Worm (Caenorhabditis elegans) whole organism, L3 larva: Measurements from ENCODE around the gene T13G4.7.

Experiments used
- R02D3.7 ChIP-seq: fragments of 150-350 bp; optimal IDR thresholded peaks from 2 replicates; lab custom pipeline; 2014; ENCODE audit warnings: missing biosample characterization, missing genetic modification characterization
- ZK546.5 ChIP-seq: sonication (generic microtip); optimal IDR thresholded peaks from 2 replicates; lab custom pipeline; 2017; ENCODE audit warnings: missing biosample characterization, missing genetic modification characterization
- aly-2 ChIP-seq: fragments of 150-350 bp; optimal IDR thresholded peaks from 2 replicates; lab custom pipeline; 2014; ENCODE audit warnings: missing biosample characterization, missing genetic modification characterization
- ama-1 ChIP-seq: fragments of 150-350 bp; optimal IDR thresholded peaks from 2 replicates; lab custom pipeline; 2018
- ceh-16 ChIP-seq: sonication (generic microtip); optimal IDR thresholded peaks from 2 replicates; lab custom pipeline; 2017; ENCODE audit warnings: missing biosample characterization, missing genetic modification characterization
- ceh-82 ChIP-seq: fragments of 150-350 bp; optimal IDR thresholded peaks from 2 replicates; lab custom pipeline; 2014; ENCODE audit warnings: missing biosample characterization, missing genetic modification characterization
- ceh-9 ChIP-seq: sonication (generic microtip); optimal IDR thresholded peaks from 2 replicates; lab custom pipeline; 2018; ENCODE audit warnings: missing biosample characterization, missing genetic modification characterization
- daf-12 ChIP-seq: fragments of 150-350 bp; optimal IDR thresholded peaks from 2 replicates; lab custom pipeline; 2014; ENCODE audit warnings: missing biosample characterization, missing genetic modification reagents, missing genetic modification characterization
- egl-27 ChIP-seq: sonication (generic microtip); optimal IDR thresholded peaks from 4 replicates; lab custom pipeline; 2017; ENCODE audit warnings: missing biosample characterization, missing genetic modification reagents, missing genetic modification characterization
- egl-5 ChIP-seq: fragments of 150-350 bp; optimal IDR thresholded peaks from 2 replicates; lab custom pipeline; 2017; ENCODE audit warnings: missing biosample characterization, missing genetic modification reagents, missing genetic modification characterization, inconsistent platforms
- elt-2 ChIP-seq: sonication (generic microtip); optimal IDR thresholded peaks from 2 replicates; lab custom pipeline; 2016; ENCODE audit warnings: missing genetic modification reagents, mild to moderate bottlenecking, missing genetic modification characterization, missing compliant biosample characterization
- elt-3 ChIP-seq, 3 experiments: fragments of 150-350 bp in 1 of 3; sonication (generic microtip) in 2 of 3; optimal IDR thresholded peaks; 2 replicates in 2 of 3; 4 replicates in 1 of 3; lab custom pipeline; 2014 to 2017; ENCODE audit warnings: missing biosample characterization in 3 of 3, missing genetic modification characterization in 3 of 3
- eor-1 ChIP-seq, 2 experiments: fragments of 150-350 bp; optimal IDR thresholded peaks; 2 replicates each; lab custom pipeline; 2014 to 2018; ENCODE audit warnings: missing biosample characterization in 2 of 2, missing genetic modification characterization in 2 of 2
- fkh-10 ChIP-seq: sonication (generic microtip); optimal IDR thresholded peaks from 2 replicates; lab custom pipeline; 2017; ENCODE audit warnings: missing biosample characterization, missing genetic modification reagents, missing genetic modification characterization
- fkh-2 ChIP-seq: fragments of 150-350 bp; optimal IDR thresholded peaks from 2 replicates; lab custom pipeline; 2014; ENCODE audit warnings: missing biosample characterization, missing genetic modification reagents, missing genetic modification characterization
- fos-1 ChIP-seq: fragments of 150-350 bp; optimal IDR thresholded peaks from 2 replicates; lab custom pipeline; 2014; ENCODE audit warnings: missing biosample characterization, missing genetic modification characterization
- hmg-11 ChIP-seq: sonication (generic microtip); optimal IDR thresholded peaks from 2 replicates; lab custom pipeline; 2016; ENCODE audit warnings: missing genetic modification characterization, missing compliant biosample characterization
- jun-1 ChIP-seq: fragments of 150-350 bp; optimal IDR thresholded peaks from 2 replicates; lab custom pipeline; 2014; ENCODE audit warnings: missing biosample characterization, missing genetic modification reagents, missing genetic modification characterization
- mdl-1 ChIP-seq: fragments of 150-350 bp; optimal IDR thresholded peaks from 2 replicates; lab custom pipeline; 2014; ENCODE audit warnings: missing biosample characterization, missing genetic modification characterization
- mml-1 ChIP-seq: fragments of 150-350 bp; sonication (generic microtip); optimal IDR thresholded peaks from 3 replicates; lab custom pipeline; 2014; ENCODE audit warnings: missing biosample characterization, missing genetic modification characterization
- nfya-1 ChIP-seq: sonication (generic microtip); optimal IDR thresholded peaks from 2 replicates; lab custom pipeline; 2017; ENCODE audit warnings: missing genetic modification characterization, mild to moderate bottlenecking, missing compliant biosample characterization, antibody characterized with exemption, moderate library complexity; ENCODE audit not compliant: insufficient read depth
- nhr-11 ChIP-seq: fragments of 150-350 bp; optimal IDR thresholded peaks from 2 replicates; lab custom pipeline; 2014; ENCODE audit warnings: missing biosample characterization, missing genetic modification characterization
- nhr-237 ChIP-seq: fragments of 150-350 bp; optimal IDR thresholded peaks from 2 replicates; lab custom pipeline; 2014; ENCODE audit warnings: missing biosample characterization, missing genetic modification characterization
- nhr-25 ChIP-seq: sonication (generic microtip); optimal IDR thresholded peaks from 2 replicates; lab custom pipeline; 2017; ENCODE audit warnings: missing biosample characterization, missing genetic modification characterization
- nhr-28 ChIP-seq: fragments of 150-350 bp; optimal IDR thresholded peaks from 2 replicates; lab custom pipeline; 2014; ENCODE audit warnings: missing biosample characterization, missing genetic modification characterization
- nhr-67 ChIP-seq: fragments of 150-350 bp; optimal IDR thresholded peaks from 2 replicates; lab custom pipeline; 2014; ENCODE audit warnings: missing biosample characterization, missing genetic modification characterization
- nhr-76 ChIP-seq: fragments of 150-350 bp; sonication (generic microtip); optimal IDR thresholded peaks from 5 replicates; lab custom pipeline; 2014; ENCODE audit warnings: missing biosample characterization, missing genetic modification characterization
- nhr-77 ChIP-seq: fragments of 150-350 bp; optimal IDR thresholded peaks from 2 replicates; lab custom pipeline; 2014; ENCODE audit warnings: missing biosample characterization, missing genetic modification characterization
- sea-2 ChIP-seq: fragments of 150-350 bp; sonication (generic microtip); optimal IDR thresholded peaks from 4 replicates; lab custom pipeline; 2014; ENCODE audit warnings: missing biosample characterization, missing genetic modification reagents, missing genetic modification characterization
- skn-1 ChIP-seq: fragments of 150-350 bp; optimal IDR thresholded peaks from 2 replicates; lab custom pipeline; 2014; ENCODE audit warnings: missing biosample characterization, missing genetic modification characterization
- snpc-4 ChIP-seq: fragments of 150-350 bp; optimal IDR thresholded peaks from 2 replicates; lab custom pipeline; 2014; ENCODE audit warnings: missing biosample characterization, missing genetic modification characterization
- tbx-2 ChIP-seq: sonication (generic microtip); optimal IDR thresholded peaks from 2 replicates; lab custom pipeline; 2016; ENCODE audit warnings: mild to moderate bottlenecking, missing genetic modification characterization, missing compliant biosample characterization
- unc-62 ChIP-seq: fragments of 150-350 bp; sonication (generic microtip); optimal IDR thresholded peaks from 4 replicates; lab custom pipeline; 2014; ENCODE audit warnings: missing biosample characterization, missing genetic modification reagents, missing genetic modification characterization
- ztf-11 ChIP-seq: fragments of 150-350 bp; optimal IDR thresholded peaks from 2 replicates; lab custom pipeline; 2014; ENCODE audit warnings: missing biosample characterization, missing genetic modification characterization

Gene T13G4.7

DNA sequence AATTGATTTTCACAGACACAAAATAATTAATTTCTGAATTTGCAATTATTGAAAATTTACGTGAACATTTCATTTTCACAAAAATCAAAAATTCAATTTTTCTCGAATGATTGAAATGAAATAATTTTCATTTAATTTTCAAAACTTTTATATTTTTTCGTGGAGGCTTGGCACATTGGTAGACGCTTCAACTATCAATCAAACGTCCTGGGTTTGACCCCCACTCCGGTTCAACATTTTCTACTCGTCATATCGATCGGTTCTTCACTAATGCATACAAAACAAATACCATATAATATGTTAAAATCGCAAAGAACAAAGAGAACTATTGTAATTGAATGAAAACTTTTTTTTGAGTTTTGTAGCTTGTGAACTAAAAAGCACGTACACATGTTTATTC lies 2.0 kb upstream of the T13G4.7 start:
- no peak for TF ChIP-seq R02D3.7 (tag; lab: Kevin White, UChicago)
- no peak for TF ChIP-seq nhr-67 (tag; lab: Kevin White, UChicago)
- TF ChIP-seq elt-2 (tag; lab: Kevin White, UChicago): no peak
- no peak for TF ChIP-seq nhr-25
- no peak for TF ChIP-seq ZK546.5 (tag; lab: Kevin White, UChicago)
- TF ChIP-seq ztf-11 (tag; lab: Kevin White, UChicago): no peak
- no peak for TF ChIP-seq skn-1 (tag; lab: Kevin White, UChicago)

DNA sequence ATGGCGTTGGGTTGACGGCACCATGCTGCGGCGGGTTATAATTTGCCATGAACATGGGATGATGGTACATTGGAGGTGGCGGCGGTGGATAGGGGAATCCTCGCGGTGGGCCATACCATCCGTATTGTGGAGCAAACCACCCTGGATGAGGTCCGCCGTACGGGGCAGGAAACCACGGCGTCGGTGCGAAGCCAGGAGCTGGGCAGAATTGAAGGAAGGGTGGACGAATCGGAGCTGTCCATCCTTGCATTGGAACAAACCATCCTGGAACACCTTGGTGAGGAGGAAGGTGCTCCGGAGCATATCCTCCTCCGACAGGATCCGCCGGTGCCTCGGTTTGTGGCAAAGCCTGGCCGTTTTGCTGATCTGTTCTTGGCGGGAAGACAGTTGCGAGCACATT lies 3.3 kb downstream of the T13G4.7 start:
- TF ChIP-seq ama-1 (lab: Kevin White, UChicago) (no peak), nhr-28 (no peak), mdl-1 (tag; lab: Kevin White, UChicago) (no peak), jun-1 (tag; lab: Kevin White, UChicago) (no peak), fos-1 (no peak), ceh-82 (tag; lab: Kevin White, UChicago) (no peak)

DNA sequence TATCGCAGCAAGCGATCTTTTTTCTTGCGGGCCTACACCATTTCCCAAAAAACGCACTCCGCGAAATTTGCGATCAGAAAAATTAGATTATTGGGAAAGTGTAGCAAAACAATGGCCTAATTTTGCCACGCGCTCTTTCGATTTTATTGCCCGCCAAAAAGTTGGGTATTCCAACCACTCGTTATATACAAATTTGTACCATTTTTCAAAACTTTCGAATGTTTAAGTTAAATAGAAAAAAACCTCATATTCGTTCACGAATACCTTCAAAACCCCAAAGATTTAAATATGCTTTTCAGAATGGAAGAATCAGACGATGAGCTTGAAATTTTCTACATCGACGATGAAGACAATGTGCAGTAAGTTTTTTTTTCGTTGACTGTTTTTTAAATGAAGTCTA lies 13.1 kb downstream of the T13G4.7 start, which contains the start of gene T13G4.1:
TSS of gene T13G4.1 (plus strand) at position 301 of the 400 bp plus-strand sequence.
- TF ChIP-seq daf-12 (no peak), eor-1 (tag; optimal IDR thresholded peaks at IDR 0.05; lab: Kevin White, UChicago) (no peak), sea-2 (GFP tag; lab: Kevin White, UChicago) (no peak), jun-1 (tag; lab: Kevin White, UChicago) (no peak), nhr-237 (tag; lab: Kevin White, UChicago) (no peak), skn-1 (tag; lab: Kevin White, UChicago) (no peak), tbx-2 (tag; lab: Kevin White, UChicago) (no peak), fkh-10 (no peak), egl-5 (no peak), fos-1 (no peak), hmg-11 (tag; lab: Kevin White, UChicago) (no peak), elt-2 (tag; lab: Kevin White, UChicago) (no peak), ama-1 (lab: Kevin White, UChicago) (no peak), fkh-2 (no peak), aly-2 (tag; lab: Kevin White, UChicago) (no peak), ztf-11 (tag; lab: Kevin White, UChicago) (no peak), unc-62 (GFP tag; lab: Kevin White, UChicago) (no peak), snpc-4 (tag; lab: Kevin White, UChicago) (no peak), nhr-11 (no peak)

DNA sequence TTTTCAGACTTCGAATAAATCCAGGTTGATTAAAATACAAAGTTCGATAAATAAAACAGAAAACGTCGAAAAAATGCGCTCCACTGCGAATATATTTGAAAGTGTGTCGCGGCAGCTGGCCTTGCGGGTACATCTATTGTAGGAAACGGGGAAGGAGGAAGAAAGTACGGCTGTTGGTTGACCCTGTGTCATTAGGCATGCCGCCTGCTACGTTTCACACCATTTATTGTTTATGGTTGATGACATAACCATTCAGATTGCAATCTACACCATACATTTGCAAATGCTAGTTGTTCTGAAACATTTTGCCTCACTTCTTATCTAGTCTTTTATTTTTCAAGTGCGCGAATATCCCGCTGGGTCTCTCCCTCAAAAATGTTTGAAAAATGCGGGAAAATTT lies 14.3 kb downstream of the T13G4.7 start, which contains the start of gene T13G4.4:
TSS of gene T13G4.4 (minus strand) at position 97 of the 400 bp plus-strand sequence.
- TF ChIP-seq elt-3 (tag; optimal IDR thresholded peaks at IDR 0.05; lab: Kevin White, UChicago) (no peak), nhr-25 (peak; percentile 37)

DNA sequence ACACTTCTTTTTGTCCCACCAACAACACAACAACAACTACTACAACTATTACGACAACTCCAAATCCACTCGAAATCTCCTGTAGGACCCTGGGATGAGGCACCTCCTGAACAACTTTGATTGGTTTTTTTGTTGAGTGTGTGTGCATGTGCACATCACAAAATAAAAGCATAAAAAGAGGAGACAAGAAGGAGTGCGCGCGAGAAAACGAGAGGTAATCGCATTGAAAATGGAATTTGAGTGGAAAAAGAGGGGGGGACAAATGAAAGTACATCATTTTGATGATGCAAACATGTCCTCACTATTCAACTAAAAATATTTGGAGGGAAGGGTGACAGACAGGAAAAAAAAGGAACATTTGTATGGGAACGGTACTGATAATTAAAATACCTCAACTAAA lies 20.5 kb downstream of the T13G4.7 start:
- TF ChIP-seq mdl-1 (tag; lab: Kevin White, UChicago) (no peak), elt-3 (tag; optimal IDR thresholded peaks at IDR 0.05; lab: Kevin White, UChicago) (no peak), ceh-82 (tag; lab: Kevin White, UChicago) (no peak), ceh-16 (tag; lab: Kevin White, UChicago) (no peak), nfya-1 (tag; lab: Kevin White, UChicago) (peak; percentile 17), nhr-11 (no peak), egl-27 (no peak), ztf-11 (tag; lab: Kevin White, UChicago) (no peak), fkh-10 (peak; percentile 57), nhr-76 (tag; lab: Kevin White, UChicago) (no peak), sea-2 (GFP tag; lab: Kevin White, UChicago) (no peak), ceh-9 (tag; lab: Kevin White, UChicago) (no peak), nhr-77 (tag; lab: Kevin White, UChicago) (no peak), R02D3.7 (tag; lab: Kevin White, UChicago) (no peak), jun-1 (tag; lab: Kevin White, UChicago) (no peak), mml-1 (tag; lab: Kevin White, UChicago) (no peak), unc-62 (GFP tag; lab: Kevin White, UChicago) (no peak)
- TF ChIP-seq, all 47 proteins: peak for 2
